Fruit fly (Drosophila melanogaster): ENCODE data around the gene CG1971.
A peak's percentile ranks its signal among the peaks of the same experiment; 100 is the strongest.

The CG1971 gene

dm6 chr3R:31805228-31805738, at the start of gene CG1971, which contains the start of gene CG42233:
Gene CG1971 (plus strand): TSS chr3R:31805468.
Gene CG42233 (minus strand): TSS chr3R:31805278.
- TF ChIP-seq CG8632 (GFP tag; optimal IDR thresholded peaks at IDR 0.05) (no peak), achi (GFP tag; optimal IDR thresholded peaks at IDR 0.05) (no peak), spab (GFP tag; optimal IDR thresholded peaks at IDR 0.05) (peak; percentile 16), Eip78C (GFP tag) (no peak), CG34406 (GFP tag; optimal IDR thresholded peaks at IDR 0.05) (no peak), svp (GFP tag) (peak; percentile 84), Hr38 (GFP tag; optimal IDR thresholded peaks at IDR 0.05) (no peak), acj6 (GFP tag; optimal IDR thresholded peaks at IDR 0.05) (peak; percentile 57), fd85E (GFP tag; optimal IDR thresholded peaks at IDR 0.05) (no peak), CG1621 (tag; optimal IDR thresholded peaks at IDR 0.05) (no peak), fkh (GFP tag; optimal IDR thresholded peaks at IDR 0.05) (no peak), cyc (GFP tag; optimal IDR thresholded peaks at IDR 0.05) (no peak), Lpt (GFP tag; optimal IDR thresholded peaks at IDR 0.05) (no peak), CG6276 (GFP tag; optimal IDR thresholded peaks at IDR 0.05) (no peak), Sox102F (GFP tag; optimal IDR thresholded peaks at IDR 0.05) (no peak), CG6808 (GFP tag; optimal IDR thresholded peaks at IDR 0.05) (no peak), pdm3 (GFP tag; optimal IDR thresholded peaks at IDR 0.05) (no peak), Met (GFP tag; optimal IDR thresholded peaks at IDR 0.05) (no peak), CG3919 (GFP tag; optimal IDR thresholded peaks at IDR 0.05) (no peak), fd59A (GFP tag; optimal IDR thresholded peaks at IDR 0.05) (no peak), CG4318 (GFP tag; optimal IDR thresholded peaks at IDR 0.05) (no peak), dsx (GFP tag; optimal IDR thresholded peaks at IDR 0.05; ENCODE audit: poor library complexity, severe bottlenecking) (no peak), CG7368 (GFP tag; optimal IDR thresholded peaks at IDR 0.05) (no peak), dac (GFP tag; optimal IDR thresholded peaks at IDR 0.05) (no peak), CG11294 (GFP tag; IDR thresholded peaks at IDR 0.05) (no peak), CG6163 (GFP tag; IDR thresholded peaks at IDR 0.05) (peak; percentile 69; the same call in 2 of the 3 replicates), CG8319 (GFP tag; optimal IDR thresholded peaks at IDR 0.05) (peak; percentile 27), salr (GFP tag; optimal IDR thresholded peaks at IDR 0.05) (no peak), Hr4 (GFP tag; optimal IDR thresholded peaks at IDR 0.05) (no peak), Eip75B (GFP tag; optimal IDR thresholded peaks at IDR 0.05) (no peak), CG11902 (GFP tag; optimal IDR thresholded peaks at IDR 0.05) (no peak), CG6854 (GFP tag; optimal IDR thresholded peaks at IDR 0.05) (no peak), CG10631 (GFP tag; optimal IDR thresholded peaks at IDR 0.05) (peak; percentile 58), Smox (GFP tag; optimal IDR thresholded peaks at IDR 0.05) (no peak), Eip93F (GFP tag; optimal IDR thresholded peaks at IDR 0.05) (no peak), CG32006 (GFP tag; optimal IDR thresholded peaks at IDR 0.05) (no peak), vri (GFP tag; optimal IDR thresholded peaks at IDR 0.05) (no peak), topi (GFP tag; optimal IDR thresholded peaks at IDR 0.05) (no peak), Ets96B (tag; optimal IDR thresholded peaks at IDR 0.05) (no peak), Hr39 (GFP tag; optimal IDR thresholded peaks at IDR 0.05) (no peak), esn (GFP tag; optimal IDR thresholded peaks at IDR 0.05) (no peak), CG15336 (GFP tag; IDR thresholded peaks at IDR 0.05) (peak; percentile 38; the same call in 1 of the 2 replicates), Sox14 (GFP tag; optimal IDR thresholded peaks at IDR 0.05) (no peak), net (GFP tag; optimal IDR thresholded peaks at IDR 0.05) (no peak), CG9139 (GFP tag; optimal IDR thresholded peaks at IDR 0.05) (no peak), lz (GFP tag; optimal IDR thresholded peaks at IDR 0.05) (peak; percentile 56), Blimp-1 (GFP tag; optimal IDR thresholded peaks at IDR 0.05) (no peak), Gug (GFP tag; IDR thresholded peaks at IDR 0.05) (0 out of 2 replicates have a peak, but pooled peaks have one; percentile 20), CG8119 (GFP tag; IDR thresholded peaks at IDR 0.05) (no peak), OdsH (GFP tag; optimal IDR thresholded peaks at IDR 0.05) (no peak), CG3032 (tag; optimal IDR thresholded peaks at IDR 0.05) (no peak), CG11762 (GFP tag; optimal IDR thresholded peaks at IDR 0.05; ENCODE audit: insufficient read depth) (peak; percentile 7), Sox15 (GFP tag; optimal IDR thresholded peaks at IDR 0.05) (peak; percentile 7)
